Fruit fly (Drosophila melanogaster): ENCODE measurements around the gene CG31342.

The CG31342 gene

dm6 chr3R:12960929-12961855 is 24.6 kb upstream of the CG31342 start, which contains the start of gene Spc25 (continued):
- TF ChIP-seq al (GFP tag; IDR thresholded peaks at IDR 0.05) = peak; percentile 46; the same call in 1 of the 2 replicates
- peak; percentile 75; the same call in 1 of the 2 replicates for TF ChIP-seq Rfx (GFP tag; IDR thresholded peaks at IDR 0.05)
- TF ChIP-seq CG2120 (GFP tag; optimal IDR thresholded peaks at IDR 0.05) = peak; percentile 75
- peak; percentile 65 for TF ChIP-seq pnt (GFP tag; optimal IDR thresholded peaks at IDR 0.05)
- peak; percentile 91 for TF ChIP-seq pzg (GFP tag; optimal IDR thresholded peaks at IDR 0.05)
- TF ChIP-seq CG14860 (GFP tag; IDR thresholded peaks at IDR 0.05; ENCODE audit: partially characterized antibody) = peak; percentile 88
- peak; percentile 41; the same call in 1 of the 2 replicates for TF ChIP-seq ttk (GFP tag; IDR thresholded peaks at IDR 0.05)
- peak; percentile 41 for TF ChIP-seq CG1792 (GFP tag; optimal IDR thresholded peaks at IDR 0.05)
- peak; percentile 49 for TF ChIP-seq gem (tag; optimal IDR thresholded peaks at IDR 0.05)
- TF ChIP-seq sens (GFP tag) = peak; percentile 91
- TF ChIP-seq CG11085 (GFP tag; IDR thresholded peaks at IDR 0.05) = no peak
- peak; percentile 84 for TF ChIP-seq Gug (GFP tag; IDR thresholded peaks at IDR 0.05)
- peak; percentile 6 for TF ChIP-seq Nf-YC (tag; optimal IDR thresholded peaks at IDR 0.05)
- TF ChIP-seq Med (GFP tag) = peak; percentile 94
- peak; percentile 49 for TF ChIP-seq CG9797 (GFP tag; optimal IDR thresholded peaks at IDR 0.05)
- TF ChIP-seq CG11456 (GFP tag; IDR thresholded peaks at IDR 0.05) = peak; percentile 74
- no peak for TF ChIP-seq MTF-1 (GFP tag; optimal IDR thresholded peaks at IDR 0.05; ENCODE audit: borderline replicate concordance)
- peak; percentile 55 for TF ChIP-seq CG13624 (GFP tag; optimal IDR thresholded peaks at IDR 0.05)
- peak; percentile 66; the same call in 1 of the 2 replicates for TF ChIP-seq ranshi (GFP tag; IDR thresholded peaks at IDR 0.05)
- no peak for TF ChIP-seq esg (GFP tag; conservative IDR thresholded peaks at IDR 0.05)
- TF ChIP-seq CG9932 (GFP tag; IDR thresholded peaks at IDR 0.05) = peak; percentile 92
- peak; percentile 75; the same call in 1 of the 4 replicates for TF ChIP-seq chinmo (GFP tag; IDR thresholded peaks at IDR 0.05; ENCODE audit: partially characterized antibody)
- TF ChIP-seq CG30020 (tag; optimal IDR thresholded peaks at IDR 0.05) = peak; percentile 39
- TF ChIP-seq Hr51 (GFP tag; optimal IDR thresholded peaks at IDR 0.05) = peak; percentile 42 to 71
- TF ChIP-seq NC2β (GFP tag; optimal IDR thresholded peaks at IDR 0.05) = peak; percentile 24
- peak; percentile 68 for TF ChIP-seq Chrac-16 (GFP tag; optimal IDR thresholded peaks at IDR 0.05)
- TF ChIP-seq odd (GFP tag; optimal IDR thresholded peaks at IDR 0.05) = no peak
- peak; percentile 75 for TF ChIP-seq chn (GFP tag; optimal IDR thresholded peaks at IDR 0.05)
- TF ChIP-seq Lhr (GFP tag; optimal IDR thresholded peaks at IDR 0.05) = peak; percentile 60
- peak; percentile 50; the same call in 1 of the 2 replicates for TF ChIP-seq CG14441 (GFP tag; IDR thresholded peaks at IDR 0.05)
- peak; percentile 64 for TF ChIP-seq Hsf (GFP tag; optimal IDR thresholded peaks at IDR 0.05)
- peak; percentile 52 for TF ChIP-seq CG16863 (GFP tag; optimal IDR thresholded peaks at IDR 0.05)
- TF ChIP-seq CG9437 (GFP tag; optimal IDR thresholded peaks at IDR 0.05) = no peak
- peak; percentile 23 for TF ChIP-seq CG4282 (GFP tag; optimal IDR thresholded peaks at IDR 0.05)
- TF ChIP-seq Dip3 (GFP tag; optimal IDR thresholded peaks at IDR 0.05) = peak; percentile 35
- peak; percentile 47 for TF ChIP-seq CG12155 (GFP tag; optimal IDR thresholded peaks at IDR 0.05)
- TF ChIP-seq crp (GFP tag; optimal IDR thresholded peaks at IDR 0.05) = peak in 1 of 2 experiments; percentile 12
- TF ChIP-seq wor (GFP tag; IDR thresholded peaks at IDR 0.05) = no peak
- TF ChIP-seq Hr39 (optimal IDR thresholded peaks at IDR 0.05) = no peak
- TF ChIP-seq Mad (GFP tag; optimal IDR thresholded peaks at IDR 0.05) = peak; percentile 46
- TF ChIP-seq ci (GFP tag; IDR thresholded peaks at IDR 0.05) = peak; percentile 27; the same call in 1 of the 3 replicates
- TF ChIP-seq CG18476 (GFP tag; optimal IDR thresholded peaks at IDR 0.05) = no peak
- no peak for TF ChIP-seq CG7271 (tag; optimal IDR thresholded peaks at IDR 0.05)
- TF ChIP-seq grau (tag; optimal IDR thresholded peaks at IDR 0.05) = no peak
- TF ChIP-seq bsh (GFP tag; optimal IDR thresholded peaks at IDR 0.05) = peak in 1 of 2 experiments; percentile 2
- TF ChIP-seq Sry-δ (GFP tag; optimal IDR thresholded peaks at IDR 0.05) = peak; percentile 100
- TF ChIP-seq rib (GFP tag; IDR thresholded peaks at IDR 0.05) = peak; percentile 88
- TF ChIP-seq CoRest (tag; optimal IDR thresholded peaks at IDR 0.05) = no peak
- peak; percentile 23 for TF ChIP-seq CG8089 (GFP tag; optimal IDR thresholded peaks at IDR 0.05)
